Fruit fly (Drosophila melanogaster): Measurements from ENCODE around the gene CG10026.

The CG10026 gene

DNA sequence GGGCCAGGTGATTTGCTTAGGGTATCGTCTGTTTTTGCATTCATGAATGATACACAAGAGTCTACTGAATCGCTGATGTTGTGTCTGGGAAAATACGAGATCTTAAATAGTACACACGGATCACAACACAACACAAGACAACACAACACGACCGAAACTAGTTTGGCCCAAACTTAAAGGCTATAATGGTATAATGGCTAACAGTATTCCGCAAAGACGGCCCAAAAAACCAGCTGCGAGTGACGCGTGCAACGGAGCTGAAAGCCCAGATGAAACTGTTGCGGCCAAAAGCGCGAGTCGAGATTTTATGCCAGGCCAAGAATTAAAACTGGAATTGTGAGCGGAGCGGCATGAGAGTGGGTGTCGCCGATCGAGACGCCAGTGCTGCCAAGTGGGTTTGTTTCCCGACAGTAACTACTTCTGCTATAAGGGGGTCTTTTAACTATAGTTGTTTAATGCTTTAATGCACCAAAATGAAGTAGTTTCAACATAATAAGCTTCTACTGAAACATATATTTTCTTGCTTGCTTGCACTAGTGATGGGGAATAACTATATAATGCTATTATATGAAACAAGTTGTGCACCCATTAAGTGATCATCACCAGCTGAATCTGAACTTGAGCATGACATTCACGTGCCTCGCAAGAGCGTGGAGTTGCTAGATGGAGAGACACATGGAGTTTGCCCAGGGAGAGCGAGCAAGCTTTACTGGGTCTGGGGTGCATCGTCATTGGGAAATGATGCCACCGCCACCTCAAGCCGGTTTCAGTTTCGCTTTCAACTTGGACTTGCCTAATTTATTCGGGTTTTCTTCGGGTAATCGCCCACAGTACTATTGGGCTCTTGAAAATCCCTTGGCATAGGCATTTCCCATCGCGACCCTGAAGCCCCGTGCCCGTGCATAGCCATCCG is 15.1 kb upstream of the CG10026 start (continued):
- TF ChIP-seq OdsH (GFP tag; optimal IDR thresholded peaks at IDR 0.05) (no peak), Sp1 (GFP tag; optimal IDR thresholded peaks at IDR 0.05) (peak; percentile 37), pan (optimal IDR thresholded peaks at IDR 0.05) (no peak), GATAd (GFP tag; optimal IDR thresholded peaks at IDR 0.05) (no peak), jim (GFP tag; optimal IDR thresholded peaks at IDR 0.05) (no peak), N (GFP tag; optimal IDR thresholded peaks at IDR 0.05) (no peak), h (GFP tag; optimal IDR thresholded peaks at IDR 0.05) (peak; percentile 21), sv (GFP tag; optimal IDR thresholded peaks at IDR 0.05) (no peak), brk (GFP tag; optimal IDR thresholded peaks at IDR 0.05) (no peak)

DNA sequence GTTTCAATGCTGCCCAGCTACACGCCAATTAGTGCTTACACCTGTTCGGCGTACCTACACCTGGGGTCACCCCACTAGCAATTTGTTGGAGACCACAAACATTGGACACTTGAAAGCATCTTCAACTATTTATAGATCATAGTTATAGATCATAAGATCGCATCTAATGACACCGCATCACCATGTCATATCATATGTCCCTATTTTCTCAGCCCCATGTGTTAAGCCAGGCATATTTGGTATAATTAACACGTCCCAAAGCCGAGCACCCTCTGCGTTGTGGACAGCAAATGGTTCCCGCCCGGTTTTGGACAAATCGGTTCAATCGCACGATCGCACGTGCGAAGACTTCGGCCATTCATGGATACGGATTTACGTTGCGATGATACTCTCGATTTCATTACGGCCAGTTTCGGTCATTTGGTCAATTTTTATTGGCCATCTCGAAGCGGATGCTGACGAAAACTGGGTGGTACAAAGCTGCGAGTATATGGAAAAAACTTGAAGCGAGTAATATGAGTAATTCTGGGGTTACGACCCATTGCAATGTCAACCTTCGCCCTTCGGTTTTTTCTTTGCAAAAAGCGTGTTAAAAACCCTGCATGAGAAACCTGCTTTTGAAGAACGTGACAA is 14.3 kb upstream of the CG10026 start:
- TF ChIP-seq sv (GFP tag; optimal IDR thresholded peaks at IDR 0.05) = peak; percentile 80
- no peak for TF ChIP-seq Myc (optimal IDR thresholded peaks at IDR 0.05)
- peak; percentile 35 for TF ChIP-seq Sp1 (GFP tag; optimal IDR thresholded peaks at IDR 0.05)
- TF ChIP-seq lola (GFP tag; optimal IDR thresholded peaks at IDR 0.05) = no peak
- TF ChIP-seq Hnf4 (GFP tag; optimal IDR thresholded peaks at IDR 0.05) = peak; percentile 2
- TF ChIP-seq fru (GFP tag; optimal IDR thresholded peaks at IDR 0.05) = peak; percentile 7
- TF ChIP-seq ey (GFP tag; optimal IDR thresholded peaks at IDR 0.05) = peak; percentile 83
- TF ChIP-seq rgr (GFP tag; optimal IDR thresholded peaks at IDR 0.05) = peak; percentile 84
- peak in 1 of 2 experiments; percentile 43 for TF ChIP-seq foxo (GFP tag; optimal IDR thresholded peaks at IDR 0.05)
- TF ChIP-seq OdsH (GFP tag; optimal IDR thresholded peaks at IDR 0.05) = peak; percentile 74
- no peak for TF ChIP-seq usp (GFP tag; optimal IDR thresholded peaks at IDR 0.05)
- TF ChIP-seq h (GFP tag; optimal IDR thresholded peaks at IDR 0.05) = peak; percentile 67
- peak; percentile 44 for TF ChIP-seq psq (GFP tag; optimal IDR thresholded peaks at IDR 0.05)
- TF ChIP-seq dsf (GFP tag; optimal IDR thresholded peaks at IDR 0.05; ENCODE audit: borderline replicate concordance) = no peak
- no peak for TF ChIP-seq jim (GFP tag; optimal IDR thresholded peaks at IDR 0.05)
- TF ChIP-seq HLH106 (tag; optimal IDR thresholded peaks at IDR 0.05) = peak; percentile 56
- TF ChIP-seq GATAd (GFP tag; optimal IDR thresholded peaks at IDR 0.05) = peak; percentile 71

DNA sequence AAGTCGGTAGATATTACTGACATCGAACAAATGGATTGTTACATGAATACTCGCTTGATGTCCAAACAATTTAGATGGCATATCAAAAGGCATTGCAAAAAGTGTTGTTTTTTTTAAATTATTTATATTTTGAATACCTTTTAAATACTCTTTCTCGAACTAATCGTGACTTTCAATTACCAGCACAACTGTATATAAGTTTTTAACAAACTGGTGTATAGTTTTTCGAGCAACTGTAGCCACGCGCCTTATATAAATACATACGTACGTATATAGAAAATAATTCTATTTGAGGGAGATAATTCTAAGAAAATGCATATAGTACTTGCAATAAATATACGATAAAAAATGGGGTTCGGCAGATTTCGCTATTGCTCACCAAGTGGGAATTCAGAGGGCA is 13.8 kb upstream of the CG10026 start:
- no peak for TF ChIP-seq Vsx2 (GFP tag; optimal IDR thresholded peaks at IDR 0.05; ENCODE audit: partially characterized antibody)
- TF ChIP-seq Sp1 (GFP tag; optimal IDR thresholded peaks at IDR 0.05) = no peak
- no peak for TF ChIP-seq pan (optimal IDR thresholded peaks at IDR 0.05)
- TF ChIP-seq Jra (GFP tag; optimal IDR thresholded peaks at IDR 0.05) = no peak
- TF ChIP-seq h (GFP tag; optimal IDR thresholded peaks at IDR 0.05) = no peak
- no peak for TF ChIP-seq Mio (GFP tag; optimal IDR thresholded peaks at IDR 0.05)
- no peak for TF ChIP-seq Rel (GFP tag; optimal IDR thresholded peaks at IDR 0.05)
- no peak for TF ChIP-seq Rel (tag; optimal IDR thresholded peaks at IDR 0.05)
- no peak for TF ChIP-seq Dfd (GFP tag; optimal IDR thresholded peaks at IDR 0.05)
- TF ChIP-seq CrebA (GFP tag; optimal IDR thresholded peaks at IDR 0.05; ENCODE audit: borderline replicate concordance) = no peak
- TF ChIP-seq psq (GFP tag; optimal IDR thresholded peaks at IDR 0.05) = no peak
- no peak for TF ChIP-seq dmrt93B (GFP tag; optimal IDR thresholded peaks at IDR 0.05)
- no peak for TF ChIP-seq Abd-B (GFP tag; optimal IDR thresholded peaks at IDR 0.05)
- no peak for TF ChIP-seq fru (GFP tag; optimal IDR thresholded peaks at IDR 0.05)
- no peak for TF ChIP-seq ey (GFP tag; optimal IDR thresholded peaks at IDR 0.05)
- TF ChIP-seq Hr78 (GFP tag; optimal IDR thresholded peaks at IDR 0.05) = no peak
- no peak for TF ChIP-seq OdsH (GFP tag; optimal IDR thresholded peaks at IDR 0.05)
- no peak for TF ChIP-seq tai (GFP tag; optimal IDR thresholded peaks at IDR 0.05)
- TF ChIP-seq sv (GFP tag; optimal IDR thresholded peaks at IDR 0.05) = no peak
- no peak for TF ChIP-seq N (GFP tag; optimal IDR thresholded peaks at IDR 0.05)
- no peak for TF ChIP-seq lola (GFP tag; optimal IDR thresholded peaks at IDR 0.05)

DNA sequence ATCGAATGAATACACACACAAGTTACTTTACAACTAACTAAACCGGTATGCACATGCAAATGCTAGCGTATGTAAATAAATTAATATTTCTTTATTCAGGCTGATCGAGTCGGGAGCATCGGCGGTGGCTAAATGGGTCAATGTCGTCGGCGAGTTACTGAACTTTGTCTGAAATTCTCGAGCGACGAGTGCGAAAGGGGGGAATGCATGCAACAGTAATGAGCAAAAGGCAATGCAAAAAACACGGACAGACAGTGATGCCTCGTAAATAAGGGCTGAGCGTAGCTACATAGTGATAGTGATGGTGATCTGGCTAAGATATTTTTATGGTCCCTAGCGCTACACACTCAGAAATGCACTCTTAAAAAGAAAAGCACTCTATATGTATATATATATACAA is 13.3 kb upstream of the CG10026 start:
- no peak for TF ChIP-seq OdsH (GFP tag; optimal IDR thresholded peaks at IDR 0.05)
- no peak for TF ChIP-seq N (GFP tag; optimal IDR thresholded peaks at IDR 0.05)
- TF ChIP-seq brk (GFP tag; optimal IDR thresholded peaks at IDR 0.05) = no peak
- TF ChIP-seq Jra (GFP tag; optimal IDR thresholded peaks at IDR 0.05) = no peak
- no peak for TF ChIP-seq dsf (GFP tag; optimal IDR thresholded peaks at IDR 0.05; ENCODE audit: borderline replicate concordance)
- no peak for TF ChIP-seq tai (GFP tag; optimal IDR thresholded peaks at IDR 0.05)
- TF ChIP-seq Abd-B (GFP tag; optimal IDR thresholded peaks at IDR 0.05) = no peak
- peak; percentile 0 for TF ChIP-seq h (GFP tag; optimal IDR thresholded peaks at IDR 0.05)
- TF ChIP-seq psq (GFP tag; optimal IDR thresholded peaks at IDR 0.05) = peak; percentile 73
- TF ChIP-seq dl (GFP tag; optimal IDR thresholded peaks at IDR 0.05; ENCODE audit: insufficient read depth in 1 of 2, partially characterized antibody in 2 of 2) = no peak
- no peak for TF ChIP-seq br (GFP tag; optimal IDR thresholded peaks at IDR 0.05)
- TF ChIP-seq Rel (GFP tag; optimal IDR thresholded peaks at IDR 0.05) = no peak
- TF ChIP-seq Rel (tag; optimal IDR thresholded peaks at IDR 0.05) = no peak
- no peak for TF ChIP-seq dmrt93B (GFP tag; optimal IDR thresholded peaks at IDR 0.05)
- TF ChIP-seq Hr83 (GFP tag; optimal IDR thresholded peaks at IDR 0.05; ENCODE audit: poor library complexity, severe bottlenecking) = no peak
- TF ChIP-seq Sp1 (GFP tag; optimal IDR thresholded peaks at IDR 0.05) = no peak
- TF ChIP-seq usp (GFP tag; optimal IDR thresholded peaks at IDR 0.05) = no peak
- TF ChIP-seq sage (GFP tag; optimal IDR thresholded peaks at IDR 0.05) = no peak
- TF ChIP-seq GATAd (GFP tag; optimal IDR thresholded peaks at IDR 0.05) = no peak
- TF ChIP-seq Hnf4 (GFP tag; optimal IDR thresholded peaks at IDR 0.05) = peak; percentile 13
- TF ChIP-seq fru (GFP tag; optimal IDR thresholded peaks at IDR 0.05) = peak; percentile 80
- TF ChIP-seq Dfd (GFP tag; optimal IDR thresholded peaks at IDR 0.05) = no peak
- no peak for TF ChIP-seq pan (optimal IDR thresholded peaks at IDR 0.05)
- TF ChIP-seq HLH106 (tag; optimal IDR thresholded peaks at IDR 0.05) = peak; percentile 31
- peak; percentile 31 for TF ChIP-seq woc (GFP tag; optimal IDR thresholded peaks at IDR 0.05)
- no peak for TF ChIP-seq Dif (GFP tag; optimal IDR thresholded peaks at IDR 0.05; ENCODE audit: partially characterized antibody)
